Worm (Caenorhabditis elegans) whole organism, L4 larva: ENCODE data around the gene rpl-37.
A peak's percentile ranks its signal among the peaks of the same experiment; 100 is the strongest.

ENCODE experiments used
- F10B5.3 ChIP-seq: sonication (generic microtip); optimal IDR thresholded peaks from 2 replicates; lab custom pipeline; 2016; ENCODE audit warnings: mild to moderate bottlenecking, missing genetic modification characterization, missing compliant biosample characterization
- F44E2.7 ChIP-seq: fragments of 200-800 bp; sonication (Bioruptor generic); IDR thresholded peaks from 2 replicates; pipeline ENCODE4 v2.1.2; 2022; ENCODE audit warnings: missing genetic modification characterization, missing compliant biosample characterization
- F49E8.2 ChIP-seq: sonication (generic microtip); optimal IDR thresholded peaks from 2 replicates; lab custom pipeline; 2016; ENCODE audit warnings: missing compliant biosample characterization, mild to moderate bottlenecking, missing genetic modification characterization, borderline replicate concordance
- T20F7.1 ChIP-seq: fragments of 200-800 bp; sonication (Bioruptor generic); optimal IDR thresholded peaks from 2 replicates; lab custom pipeline; 2018; ENCODE audit warnings: mild to moderate bottlenecking, missing genetic modification characterization, missing compliant biosample characterization
- Y75B8A.6 ChIP-seq: fragments of 200-800 bp; sonication (Bioruptor generic); IDR thresholded peaks from 2 replicates; pipeline ENCODE4 v1.3.6; 2022; ENCODE audit warnings: missing genetic modification reagents, missing genetic modification characterization, missing compliant biosample characterization
- aha-1 ChIP-seq: fragments of 150-350 bp; peaks from one replicate; lab custom pipeline; 2014; ENCODE audit warnings: missing biosample characterization, missing genetic modification characterization
- aly-2 ChIP-seq: sonication (generic microtip); optimal IDR thresholded peaks from 2 replicates; lab custom pipeline; 2018; ENCODE audit warnings: missing biosample characterization, missing genetic modification characterization
- ceh-20 ChIP-seq: fragments of 200-800 bp; sonication (Bioruptor generic); IDR thresholded peaks from 2 replicates; pipeline ENCODE4 v1.3.6; 2022; ENCODE audit warnings: missing genetic modification reagents, missing genetic modification characterization, missing compliant biosample characterization
- ceh-82 ChIP-seq: sonication (generic microtip); optimal IDR thresholded peaks from 2 replicates; lab custom pipeline; 2017; ENCODE audit warnings: missing biosample characterization, missing genetic modification characterization
- ctbp-1 ChIP-seq: fragments of 200-800 bp; sonication (Bioruptor generic); IDR thresholded peaks from 2 replicates; pipeline ENCODE4 v1.3.6; 2022; ENCODE audit warnings: missing genetic modification reagents, missing genetic modification characterization, missing compliant biosample characterization
- daf-12 ChIP-seq: fragments of 150-350 bp; optimal IDR thresholded peaks from 2 replicates; lab custom pipeline; 2014; ENCODE audit warnings: missing biosample characterization, missing genetic modification reagents, missing genetic modification characterization
- daf-16 ChIP-seq, 3 experiments: sonication (generic microtip); optimal IDR thresholded peaks; 2 replicates each; lab custom pipeline; 2016 to 2017; ENCODE audit warnings: missing genetic modification characterization in 3 of 3, missing genetic modification reagents in 3 of 3, mild to moderate bottlenecking in 2 of 3, missing compliant biosample characterization in 2 of 3, missing biosample characterization in 1 of 3, moderate library complexity in 1 of 3
- daf-8 ChIP-seq: fragments of 200-800 bp; sonication (Bioruptor generic); IDR thresholded peaks from 2 replicates; pipeline ENCODE4 v1.3.6; 2022; ENCODE audit warnings: missing genetic modification characterization, missing compliant biosample characterization
- dmd-8 ChIP-seq: fragments of 200-800 bp; sonication (Bioruptor generic); IDR thresholded peaks from 2 replicates; pipeline ENCODE4 v1.3.6; 2022; ENCODE audit warnings: missing genetic modification characterization, missing compliant biosample characterization
- dpl-1 ChIP-seq: fragments of 150-350 bp; optimal IDR thresholded peaks from 2 replicates; lab custom pipeline; 2014; ENCODE audit warnings: missing biosample characterization, missing genetic modification reagents, missing genetic modification characterization
- duxl-1 ChIP-seq: sonication (generic microtip); optimal IDR thresholded peaks from 2 replicates; lab custom pipeline; 2016; ENCODE audit warnings: mild to moderate bottlenecking, missing genetic modification characterization, moderate library complexity, missing compliant biosample characterization; ENCODE audit not compliant: poor library complexity
- dve-1 ChIP-seq: sonication (generic microtip); optimal IDR thresholded peaks from 2 replicates; lab custom pipeline; 2017; ENCODE audit warnings: antibody characterized with exemption, mild to moderate bottlenecking, missing genetic modification characterization, missing compliant biosample characterization; ENCODE audit not compliant: insufficient read depth
- fos-1 ChIP-seq: fragments of 150-350 bp; optimal IDR thresholded peaks from 2 replicates; lab custom pipeline; 2014; ENCODE audit warnings: missing biosample characterization, missing genetic modification characterization
- gei-8 ChIP-seq: fragments of 200-800 bp; sonication (Bioruptor generic); optimal IDR thresholded peaks from 2 replicates; lab custom pipeline; 2018; ENCODE audit warnings: mild to moderate bottlenecking, missing genetic modification characterization, missing compliant biosample characterization
- jun-1 ChIP-seq: fragments of 150-350 bp; optimal IDR thresholded peaks from 2 replicates; lab custom pipeline; 2014; ENCODE audit warnings: missing biosample characterization, missing genetic modification reagents, missing genetic modification characterization
- lim-7 ChIP-seq: fragments of 200-800 bp; sonication (Bioruptor generic); IDR thresholded peaks from 2 replicates; pipeline ENCODE4 v1.3.6; 2022; ENCODE audit warnings: missing genetic modification characterization, missing compliant biosample characterization
- lin-1 ChIP-seq: fragments of 200-800 bp; sonication (Bioruptor generic); IDR thresholded peaks from 2 replicates; pipeline ENCODE4 v1.3.6; 2022; ENCODE audit warnings: missing genetic modification reagents, missing genetic modification characterization, missing compliant biosample characterization
- lin-13 ChIP-seq: fragments of 150-350 bp; optimal IDR thresholded peaks from 2 replicates; lab custom pipeline; 2014; ENCODE audit warnings: missing biosample characterization, missing genetic modification reagents, missing genetic modification characterization
- lin-15B ChIP-seq: fragments of 150-350 bp; sonication (generic microtip); optimal IDR thresholded peaks from 3 replicates; lab custom pipeline; 2014; ENCODE audit warnings: missing biosample characterization, missing genetic modification characterization
- lin-29 ChIP-seq: fragments of 200-800 bp; sonication (Bioruptor generic); IDR thresholded peaks from 2 replicates; pipeline ENCODE4 v1.3.6; 2022; ENCODE audit warnings: missing genetic modification reagents, missing genetic modification characterization, missing compliant biosample characterization
- lin-38 ChIP-seq: fragments of 200-800 bp; sonication (Bioruptor generic); IDR thresholded peaks from 2 replicates; pipeline ENCODE4 v1.3.6; 2022; ENCODE audit warnings: missing genetic modification reagents, missing genetic modification characterization, missing compliant biosample characterization
- lin-39 ChIP-seq: fragments of 150-350 bp; optimal IDR thresholded peaks from 2 replicates; lab custom pipeline; 2014; ENCODE audit warnings: missing biosample characterization, missing genetic modification reagents, missing genetic modification characterization
- lir-3 ChIP-seq: sonication (generic microtip); optimal IDR thresholded peaks from 2 replicates; lab custom pipeline; 2016; ENCODE audit warnings: mild to moderate bottlenecking, missing genetic modification characterization, missing compliant biosample characterization
- madf-5 ChIP-seq, 2 experiments: fragments of 200-800 bp; sonication (Bioruptor generic); IDR thresholded peaks; 2 replicates each; pipeline ENCODE4 v1.3.6; 2022; ENCODE audit warnings: missing compliant biosample characterization in 2 of 2, missing genetic modification characterization in 2 of 2
- madf-9 ChIP-seq: fragments of 200-800 bp; sonication (Bioruptor generic); conservative IDR thresholded peaks from 2 replicates; pipeline ENCODE4 v1.3.6; 2022; ENCODE audit warnings: missing genetic modification reagents, missing genetic modification characterization, missing compliant biosample characterization
- mdl-1 ChIP-seq, 2 experiments: fragments of 150-350 bp in 1 of 2; sonication (generic microtip) in 1 of 2; optimal IDR thresholded peaks; 2 replicates each; lab custom pipeline; 2014 to 2017; ENCODE audit warnings: missing biosample characterization in 2 of 2, missing genetic modification characterization in 2 of 2
- mxl-2 ChIP-seq: fragments of 200-800 bp; sonication (Bioruptor generic); conservative IDR thresholded peaks from 2 replicates; pipeline ENCODE4 v1.3.6; 2022; ENCODE audit warnings: missing genetic modification reagents, missing genetic modification characterization, missing compliant biosample characterization
- mxl-3 ChIP-seq: fragments of 200-800 bp; sonication (Bioruptor generic); optimal IDR thresholded peaks from 2 replicates; lab custom pipeline; 2018; ENCODE audit warnings: mild to moderate bottlenecking, missing genetic modification characterization, missing compliant biosample characterization
- nhr-102 ChIP-seq: sonication (generic microtip); optimal IDR thresholded peaks from 2 replicates; lab custom pipeline; 2016; ENCODE audit warnings: mild to moderate bottlenecking, missing genetic modification characterization, moderate library complexity, missing compliant biosample characterization
- nhr-111 ChIP-seq: fragments of 200-800 bp; sonication (Bioruptor generic); optimal IDR thresholded peaks from 2 replicates; lab custom pipeline; 2018; ENCODE audit warnings: mild to moderate bottlenecking, missing genetic modification characterization, missing compliant biosample characterization
- nhr-28 ChIP-seq: fragments of 150-350 bp; optimal IDR thresholded peaks from 2 replicates; lab custom pipeline; 2014; ENCODE audit warnings: missing biosample characterization, missing genetic modification characterization
- nhr-41 ChIP-seq: fragments of 200-800 bp; sonication (Bioruptor generic); IDR thresholded peaks from 2 replicates; pipeline ENCODE4 v1.3.6; 2022; ENCODE audit warnings: missing genetic modification reagents, missing genetic modification characterization, missing compliant biosample characterization
- pha-4 ChIP-seq, 2 experiments: fragments of 150-350 bp in 1 of 2; fragments of 200-800 bp in 1 of 2; sonication (Bioruptor generic) in 1 of 2; IDR thresholded peaks in 1 of 2; optimal IDR thresholded peaks in 1 of 2; 2 replicates each; pipeline versions ENCODE4 v1.3.6 to Lab custom; 2014 to 2022; ENCODE audit warnings: missing genetic modification characterization in 2 of 2, missing genetic modification reagents in 2 of 2, missing biosample characterization in 1 of 2, missing compliant biosample characterization in 1 of 2
- rbr-2 ChIP-seq: sonication (generic microtip); optimal IDR thresholded peaks from 2 replicates; lab custom pipeline; 2016; ENCODE audit warnings: missing genotype, missing genetic modification characterization, missing compliant biosample characterization
- saeg-2 ChIP-seq: fragments of 200-800 bp; sonication (Bioruptor generic); IDR thresholded peaks from 2 replicates; pipeline ENCODE4 v1.3.6; 2022; ENCODE audit warnings: missing genetic modification reagents, missing genetic modification characterization, missing compliant biosample characterization
- sdz-12 ChIP-seq: fragments of 200-800 bp; sonication (Bioruptor generic); optimal IDR thresholded peaks from 2 replicates; lab custom pipeline; 2018; ENCODE audit warnings: mild to moderate bottlenecking, missing genetic modification characterization, missing compliant biosample characterization
- skn-1 ChIP-seq: fragments of 150-350 bp; optimal IDR thresholded peaks from 2 replicates; lab custom pipeline; 2014; ENCODE audit warnings: missing biosample characterization, missing genetic modification characterization
- snpc-4 ChIP-seq: fragments of 150-350 bp; optimal IDR thresholded peaks from 2 replicates; lab custom pipeline; 2014; ENCODE audit warnings: missing biosample characterization, missing genetic modification characterization
- spr-1 ChIP-seq: sonication (generic microtip); optimal IDR thresholded peaks from 2 replicates; lab custom pipeline; 2016; ENCODE audit warnings: mild to moderate bottlenecking, missing genetic modification characterization, missing compliant biosample characterization
- zip-11 ChIP-seq: fragments of 200-800 bp; sonication (Bioruptor generic); IDR thresholded peaks from 2 replicates; pipeline ENCODE4 v1.3.6; 2022; ENCODE audit warnings: missing genetic modification characterization, missing compliant biosample characterization

The rpl-37 gene

DNA sequence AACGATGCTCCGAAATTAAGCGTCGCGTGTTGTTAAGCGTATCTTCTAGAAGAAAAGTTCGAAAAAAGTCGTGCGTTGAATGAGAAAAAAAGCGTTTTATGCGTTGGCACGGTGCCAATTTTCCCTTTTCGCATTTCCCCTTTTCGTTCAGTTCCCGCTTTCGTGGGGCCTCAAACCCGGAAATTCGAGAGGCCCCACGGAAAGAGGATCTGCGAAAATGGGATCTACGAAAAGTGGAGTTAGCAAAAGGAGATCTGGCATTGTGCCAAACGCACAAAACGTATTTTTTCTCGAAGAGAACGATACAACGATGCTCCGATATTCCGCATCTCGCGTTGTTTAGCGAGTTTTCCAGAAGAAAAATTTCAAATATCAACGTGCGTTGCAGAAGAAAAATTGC, 28.6 kb upstream of the rpl-37 start (continued):
- no peak for TF ChIP-seq F10B5.3 (tag; lab: Kevin White, UChicago)
- no peak for TF ChIP-seq jun-1 (tag; lab: Kevin White, UChicago)
- TF ChIP-seq dmd-8 (GFP tag; lab: Robert Waterston, UW) = no peak
- no peak for TF ChIP-seq fos-1 (tag; lab: Kevin White, UChicago)
- TF ChIP-seq nhr-28 (tag; lab: Kevin White, UChicago) = no peak
- TF ChIP-seq lin-15B (tag; lab: Kevin White, UChicago) = no peak
- no peak for TF ChIP-seq mdl-1 (tag; optimal IDR thresholded peaks at IDR 0.05; lab: Kevin White, UChicago)
- no peak for TF ChIP-seq aly-2 (tag; lab: Kevin White, UChicago)
- TF ChIP-seq gei-8 (GFP tag; lab: Kevin White, UChicago) = no peak
- TF ChIP-seq sdz-12 (GFP tag; lab: Kevin White, UChicago) = no peak
- no peak for TF ChIP-seq madf-5 (GFP tag; IDR thresholded peaks at IDR 0.05; lab: Robert Waterston, UW)
- TF ChIP-seq lin-39 (tag; lab: Kevin White, UChicago) = no peak
- no peak for TF ChIP-seq spr-1 (tag; lab: Kevin White, UChicago)
- no peak for TF ChIP-seq nhr-102 (tag; lab: Kevin White, UChicago)
- TF ChIP-seq F49E8.2 (tag; lab: Kevin White, UChicago) = peak; percentile 3
- no peak for TF ChIP-seq nhr-41 (GFP tag; lab: Robert Waterston, UW)
- peak; percentile 23 for TF ChIP-seq rbr-2 (tag; lab: Kevin White, UChicago)
- TF ChIP-seq T20F7.1 (GFP tag; lab: Kevin White, UChicago) = peak; percentile 42
- no peak for TF ChIP-seq F44E2.7
- no peak for TF ChIP-seq ctbp-1 (GFP tag; lab: Robert Waterston, UW)
- no peak for TF ChIP-seq daf-16 (GFP tag; optimal IDR thresholded peaks at IDR 0.05; lab: Kevin White, UChicago)
- TF ChIP-seq daf-16 (tag; optimal IDR thresholded peaks at IDR 0.05; lab: Kevin White, UChicago) = no peak
- TF ChIP-seq ceh-82 (tag; lab: Kevin White, UChicago) = no peak
- peak; percentile 78 for TF ChIP-seq ceh-20
- TF ChIP-seq lir-3 (tag; lab: Kevin White, UChicago) = no peak
- no peak for TF ChIP-seq snpc-4
- no peak for TF ChIP-seq nhr-111 (GFP tag; lab: Kevin White, UChicago)
- no peak for TF ChIP-seq pha-4 (GFP tag; IDR thresholded peaks at IDR 0.05; lab: Robert Waterston, UW)
- no peak for TF ChIP-seq pha-4 (tag; optimal IDR thresholded peaks at IDR 0.05; lab: Kevin White, UChicago)
- TF ChIP-seq lim-7 (GFP tag; lab: Robert Waterston, UW) = peak; percentile 48; the same call in 1 of the 2 replicates
- no peak for TF ChIP-seq daf-12
- TF ChIP-seq skn-1 (tag; lab: Kevin White, UChicago) = no peak
- TF ChIP-seq mxl-2 (GFP tag; lab: Robert Waterston, UW) = no peak
- no peak for TF ChIP-seq Y75B8A.6 (GFP tag; lab: Robert Waterston, UW)
- no peak for TF ChIP-seq madf-9 (GFP tag; lab: Robert Waterston, UW)
- TF ChIP-seq lin-13 = no peak
- no peak for TF ChIP-seq daf-8 (GFP tag; lab: Robert Waterston, UW)
- TF ChIP-seq lin-38 (GFP tag; lab: Robert Waterston, UW) = peak; percentile 71
- no peak for TF ChIP-seq lin-29 (GFP tag; lab: Robert Waterston, UW)
- TF ChIP-seq lin-1 (GFP tag; lab: Robert Waterston, UW) = no peak
- TF ChIP-seq dpl-1 (GFP tag; lab: Kevin White, UChicago) = no peak
- no peak for TF ChIP-seq mxl-3 (GFP tag; lab: Kevin White, UChicago)
- TF ChIP-seq aha-1 (tag; lab: Kevin White, UChicago) = peak; percentile 45
- no peak for TF ChIP-seq saeg-2 (GFP tag; lab: Robert Waterston, UW)
- TF ChIP-seq duxl-1 = no peak
- no peak for TF ChIP-seq zip-11
- TF ChIP-seq dve-1 (tag; lab: Kevin White, UChicago) = no peak
